Worm (Caenorhabditis elegans) whole organism, young adult: ENCODE results near the gene asp-1.

ENCODE experiments used
- attf-6 ChIP-seq: fragments of 200-800 bp; sonication (Bioruptor generic); IDR thresholded peaks from 2 replicates; pipeline ENCODE4 v1.3.6; 2022; ENCODE audit warnings: missing genetic modification reagents, missing genetic modification characterization, missing compliant biosample characterization
- ceh-100 ChIP-seq: fragments of 200-800 bp; sonication (Bioruptor generic); IDR thresholded peaks from 2 replicates; pipeline ENCODE4 v1.3.6; 2022; ENCODE audit warnings: missing genetic modification reagents, missing genetic modification characterization, missing compliant biosample characterization
- dpl-1 ChIP-seq: fragments of 150-350 bp; optimal IDR thresholded peaks from 2 replicates; lab custom pipeline; 2014; ENCODE audit warnings: missing biosample characterization, missing genetic modification reagents, missing genetic modification characterization
- madf-8 ChIP-seq: fragments of 200-800 bp; sonication (Bioruptor generic); conservative IDR thresholded peaks from 2 replicates; pipeline ENCODE4 v1.3.6; 2022; ENCODE audit warnings: missing genetic modification reagents, missing genetic modification characterization, missing compliant biosample characterization
- pbrm-1 ChIP-seq: fragments of 200-800 bp; sonication (Bioruptor generic); IDR thresholded peaks from 2 replicates; pipeline ENCODE4 v1.3.6; 2022; ENCODE audit warnings: missing genetic modification reagents, missing genetic modification characterization, missing compliant biosample characterization
- ztf-28 ChIP-seq: fragments of 200-800 bp; sonication (Bioruptor generic); IDR thresholded peaks from 2 replicates; pipeline ENCODE4 v1.3.6; 2022; ENCODE audit warnings: missing genetic modification reagents, missing genetic modification characterization, missing compliant biosample characterization

DNA sequence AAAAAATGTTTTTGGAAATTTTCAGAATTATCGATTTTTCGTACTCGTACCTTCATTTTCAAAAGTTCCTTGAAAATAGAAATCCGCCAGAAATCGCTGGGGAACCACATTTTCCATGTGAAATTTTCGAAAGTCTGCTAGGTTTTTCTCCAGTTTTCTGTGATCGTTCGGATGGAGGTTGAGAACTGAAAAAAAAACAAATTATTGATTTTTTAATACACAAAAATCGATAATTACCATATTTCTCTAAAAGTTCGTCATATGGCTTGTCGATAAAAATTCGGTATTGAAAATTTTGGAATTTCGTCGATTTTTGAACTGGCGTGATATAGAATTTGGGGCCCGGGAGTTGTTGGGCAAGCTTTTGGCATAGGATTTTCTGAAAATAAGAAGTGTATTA, 26.3 kb upstream of the asp-1 start:
- TF ChIP-seq pbrm-1 (GFP tag; lab: Robert Waterston, UW): no peak
- no peak for TF ChIP-seq ztf-28
- no peak for TF ChIP-seq attf-6 (GFP tag; lab: Robert Waterston, UW)
- no peak for TF ChIP-seq madf-8 (GFP tag; lab: Robert Waterston, UW)
- TF ChIP-seq dpl-1 (GFP tag; lab: Kevin White, UChicago): no peak
- no peak for TF ChIP-seq ceh-100 (GFP tag; lab: Robert Waterston, UW)
